Worm (Caenorhabditis elegans): ENCODE data around the gene C07A9.12.

ce11 chrIII:9744525-9744924, 17.2 kb upstream of the C07A9.12 start:
- no peak for TF ChIP-seq zip-5 (tag; optimal IDR thresholded peaks at IDR 0.05)
- no peak for TF ChIP-seq pat-9 (tag; optimal IDR thresholded peaks at IDR 0.05)
- no peak for TF ChIP-seq pqm-1 (tag; optimal IDR thresholded peaks at IDR 0.05)
- no peak for TF ChIP-seq ceh-19 (GFP tag; optimal IDR thresholded peaks at IDR 0.05)
- no peak for TF ChIP-seq ama-1 (optimal IDR thresholded peaks at IDR 0.05)
- TF ChIP-seq fkh-10 (GFP tag; optimal IDR thresholded peaks at IDR 0.05): no peak
